Fruit fly (Drosophila melanogaster) whole organism, embryonic: ENCODE data around the gene mib2.

Experiments used
- ATbp ChIP-seq: fragments of 200-800 bp; sonication (Bioruptor generic); optimal IDR thresholded peaks from 2 replicates; lab custom pipeline; 2017; ENCODE audit warnings: missing biosample characterization, mild to moderate bottlenecking, missing genetic modification characterization, missing genetic modification reagents
- BEAF-32 ChIP-seq: fragments of 200-800 bp; sonication (Bioruptor generic); optimal IDR thresholded peaks from 3 replicates; lab custom pipeline; 2017; ENCODE audit warnings: missing biosample characterization, missing genetic modification characterization, mild to moderate bottlenecking, moderate library complexity, missing genetic modification reagents
- CG10543 ChIP-seq: fragments of 200-800 bp; sonication (Bioruptor generic); optimal IDR thresholded peaks from 3 replicates; lab custom pipeline; 2017; ENCODE audit warnings: missing biosample characterization, mild to moderate bottlenecking, missing genetic modification characterization, moderate library complexity
- CG11093 ChIP-seq: fragments of 200-800 bp; sonication (Bioruptor generic); IDR thresholded peaks from 3 replicates; pipeline ENCODE4 v1.3.6; 2022; ENCODE audit warnings: missing biosample characterization, missing genetic modification characterization
- CG11560 ChIP-seq: fragments of 200-800 bp; sonication (Bioruptor generic); IDR thresholded peaks from 3 replicates; pipeline ENCODE4 v1.3.6; 2022; ENCODE audit warnings: missing biosample characterization, missing genetic modification characterization
- CG12659 ChIP-seq: fragments of 200-800 bp; sonication (Bioruptor generic); optimal IDR thresholded peaks from 3 replicates; lab custom pipeline; 2017; ENCODE audit warnings: mild to moderate bottlenecking, missing biosample characterization, missing genetic modification reagents, missing genetic modification characterization
- CG12744 ChIP-seq: fragments of 200-800 bp; sonication (Bioruptor generic); optimal IDR thresholded peaks from 2 replicates; lab custom pipeline; 2016; ENCODE audit warnings: missing biosample characterization, missing genetic modification characterization
- CG13287 ChIP-seq: fragments of 200-800 bp; sonication (Bioruptor generic); IDR thresholded peaks from 2 replicates; pipeline ENCODE4 v1.3.6; 2022; ENCODE audit warnings: missing biosample characterization, missing genetic modification characterization; ENCODE audit not compliant: partially characterized antibody
- CG14014 ChIP-seq: fragments of 200-800 bp; sonication (Bioruptor generic); IDR thresholded peaks from 2 replicates; pipeline ENCODE4 v1.3.6; 2022; ENCODE audit warnings: missing biosample characterization, missing genetic modification characterization
- CG15696 ChIP-seq: fragments of 200-800 bp; sonication (Bioruptor generic); optimal IDR thresholded peaks from 2 replicates; lab custom pipeline; 2019; ENCODE audit warnings: missing biosample characterization, mild to moderate bottlenecking, missing genetic modification characterization, moderate library complexity
- CG1647 ChIP-seq: fragments of 200-800 bp; sonication (Bioruptor generic); optimal IDR thresholded peaks from 3 replicates; lab custom pipeline; 2016; ENCODE audit warnings: missing biosample characterization, missing genetic modification characterization
- CG3065 ChIP-seq: fragments of 200-800 bp; sonication (Bioruptor generic); optimal IDR thresholded peaks from 2 replicates; lab custom pipeline; 2016; ENCODE audit warnings: missing biosample characterization, missing genetic modification characterization
- CG31365 ChIP-seq: fragments of 200-800 bp; sonication (Bioruptor generic); optimal IDR thresholded peaks from 2 replicates; lab custom pipeline; 2018; ENCODE audit warnings: missing biosample characterization, mild to moderate bottlenecking, missing genetic modification characterization
- CG3281 ChIP-seq: fragments of 200-800 bp; sonication (Bioruptor generic); optimal IDR thresholded peaks from 3 replicates; lab custom pipeline; 2017; ENCODE audit warnings: missing biosample characterization, mild to moderate bottlenecking, missing genetic modification characterization
- CG5180 ChIP-seq: fragments of 200-800 bp; sonication (Bioruptor generic); optimal IDR thresholded peaks from 3 replicates; lab custom pipeline; 2017; ENCODE audit warnings: missing biosample characterization, missing genetic modification characterization, mild to moderate bottlenecking, moderate library complexity, missing genetic modification reagents
- CG6272 ChIP-seq: fragments of 200-800 bp; sonication (Bioruptor generic); IDR thresholded peaks from 2 replicates; pipeline ENCODE4 v1.3.6; 2022; ENCODE audit warnings: missing biosample characterization, missing genetic modification characterization
- CG6689 ChIP-seq: fragments of 200-800 bp; sonication (Bioruptor generic); IDR thresholded peaks from 2 replicates; pipeline ENCODE4 v1.3.6; 2022; ENCODE audit warnings: missing biosample characterization, missing genetic modification characterization
- CG6765 ChIP-seq: fragments of 200-800 bp; sonication (Bioruptor generic); optimal IDR thresholded peaks from 3 replicates; lab custom pipeline; 2017; ENCODE audit warnings: missing biosample characterization, mild to moderate bottlenecking, missing genetic modification characterization
- CG7839 ChIP-seq: fragments of 200-800 bp; sonication (Bioruptor generic); optimal IDR thresholded peaks from 3 replicates; lab custom pipeline; 2018; ENCODE audit warnings: missing biosample characterization, mild to moderate bottlenecking, missing genetic modification characterization, moderate library complexity
- CG9876 ChIP-seq: fragments of 200-800 bp; sonication (Bioruptor generic); optimal IDR thresholded peaks from 2 replicates; lab custom pipeline; 2016; ENCODE audit warnings: missing biosample characterization, missing genetic modification characterization
- CkIIα-i1 ChIP-seq: fragments of 200-800 bp; sonication (Bioruptor generic); IDR thresholded peaks from 2 replicates; pipeline ENCODE4 v1.3.6; 2022; ENCODE audit warnings: missing biosample characterization, missing genetic modification characterization
- D19B ChIP-seq: fragments of 200-800 bp; sonication (Bioruptor generic); optimal IDR thresholded peaks from 2 replicates; lab custom pipeline; 2017; ENCODE audit warnings: missing biosample characterization, mild to moderate bottlenecking, missing genetic modification characterization
- Ets97D ChIP-seq: fragments of 200-800 bp; sonication (Bioruptor generic); optimal IDR thresholded peaks from 3 replicates; lab custom pipeline; 2016; ENCODE audit warnings: missing biosample characterization, missing genetic modification characterization
- HHEX ChIP-seq: fragments of 200-800 bp; sonication (Bioruptor generic); optimal IDR thresholded peaks from 3 replicates; lab custom pipeline; 2017; ENCODE audit warnings: missing biosample characterization, mild to moderate bottlenecking, missing genetic modification characterization, missing genetic modification reagents
- HLH4C ChIP-seq: fragments of 200-800 bp; sonication (Bioruptor generic); IDR thresholded peaks from 3 replicates; pipeline ENCODE4 v1.3.6; 2022; ENCODE audit warnings: missing biosample characterization, missing genetic modification characterization; ENCODE audit not compliant: partially characterized antibody
- Hmr ChIP-seq: fragments of 200-800 bp; sonication (Bioruptor generic); optimal IDR thresholded peaks from 3 replicates; lab custom pipeline; 2017; ENCODE audit warnings: mild to moderate bottlenecking, missing biosample characterization, missing genetic modification reagents, missing genetic modification characterization
- Meics ChIP-seq: fragments of 200-800 bp; sonication (Bioruptor generic); optimal IDR thresholded peaks from 2 replicates; lab custom pipeline; 2017; ENCODE audit warnings: missing biosample characterization, mild to moderate bottlenecking, missing genetic modification characterization
- Neu2 ChIP-seq: fragments of 200-800 bp; sonication (Bioruptor generic); optimal IDR thresholded peaks from 3 replicates; lab custom pipeline; 2016; ENCODE audit warnings: missing biosample characterization, missing genetic modification characterization, borderline replicate concordance
- NfI ChIP-seq: fragments of 200-800 bp; sonication (Bioruptor generic); optimal IDR thresholded peaks from 3 replicates; lab custom pipeline; 2018; ENCODE audit warnings: missing biosample characterization, mild to moderate bottlenecking, missing genetic modification characterization, moderate library complexity
- Poxn ChIP-seq: fragments of 200-800 bp; sonication (Bioruptor generic); IDR thresholded peaks from 2 replicates; pipeline ENCODE4 v1.3.6; 2022; ENCODE audit warnings: missing biosample characterization, missing genetic modification characterization
- Spps ChIP-seq: fragments of 200-800 bp; sonication (Bioruptor generic); optimal IDR thresholded peaks from 2 replicates; lab custom pipeline; 2018; ENCODE audit warnings: missing biosample characterization, mild to moderate bottlenecking, missing genetic modification characterization
- Stat92E ChIP-seq, 3 experiments: fragments of >200 bp in 2 of 3; fragments of 200-800 bp in 1 of 3; sonication (Bioruptor generic) in 1 of 3; optimal IDR thresholded peaks; 2 replicates each; lab custom pipeline; 2017 to 2019; ENCODE audit warnings: missing biosample characterization in 3 of 3, missing genetic modification characterization in 3 of 3, mild to moderate bottlenecking in 1 of 3, moderate library complexity in 1 of 3
- ash1 ChIP-seq: fragments of 200-800 bp; sonication (Bioruptor generic); optimal IDR thresholded peaks from 2 replicates; lab custom pipeline; 2018; ENCODE audit warnings: missing biosample characterization, mild to moderate bottlenecking, missing genetic modification characterization
- bab2 ChIP-seq: fragments of 200-800 bp; sonication (Bioruptor generic); optimal IDR thresholded peaks from 2 replicates; lab custom pipeline; 2016; ENCODE audit warnings: missing biosample characterization, missing genetic modification characterization
- btn ChIP-seq: fragments of 200-800 bp; sonication (Bioruptor generic); optimal IDR thresholded peaks from 2 replicates; lab custom pipeline; 2016; ENCODE audit warnings: missing biosample characterization, missing genetic modification characterization
- disco-r ChIP-seq: fragments of 200-800 bp; sonication (Bioruptor generic); optimal IDR thresholded peaks from 2 replicates; lab custom pipeline; 2016; ENCODE audit warnings: missing biosample characterization, missing genetic modification characterization
- dmrt11E ChIP-seq: fragments of 200-800 bp; sonication (Bioruptor generic); optimal IDR thresholded peaks from 3 replicates; lab custom pipeline; 2018; ENCODE audit warnings: missing biosample characterization, mild to moderate bottlenecking, missing genetic modification characterization, moderate library complexity
- dysf ChIP-seq: fragments of 200-800 bp; sonication (Bioruptor generic); IDR thresholded peaks from 3 replicates; pipeline ENCODE4 v1.3.6; 2022; ENCODE audit warnings: missing biosample characterization, missing genetic modification characterization
- en ChIP-seq: fragments of 200-800 bp; sonication (Bioruptor generic); optimal IDR thresholded peaks from 2 replicates; lab custom pipeline; 2016; ENCODE audit warnings: missing biosample characterization, missing genetic modification characterization
- gce ChIP-seq: fragments of 200-800 bp; sonication (Bioruptor generic); IDR thresholded peaks from 3 replicates; pipeline ENCODE4 v1.3.6; 2022; ENCODE audit warnings: missing biosample characterization, missing genetic modification characterization
- gcm ChIP-seq: fragments of 200-800 bp; sonication (Bioruptor generic); optimal IDR thresholded peaks from 2 replicates; lab custom pipeline; 2019; ENCODE audit warnings: missing biosample characterization, mild to moderate bottlenecking, missing genetic modification characterization, moderate library complexity
- her ChIP-seq: fragments of 200-800 bp; sonication (Bioruptor generic); optimal IDR thresholded peaks from 2 replicates; lab custom pipeline; 2016; ENCODE audit warnings: missing biosample characterization, missing genetic modification characterization
- klu ChIP-seq: fragments of 200-800 bp; sonication (Bioruptor generic); IDR thresholded peaks from 2 replicates; pipeline ENCODE4 v1.3.6; 2022; ENCODE audit warnings: missing biosample characterization, missing genetic modification characterization
- nerfin-1 ChIP-seq: fragments of 200-800 bp; sonication (Bioruptor generic); optimal IDR thresholded peaks from 3 replicates; lab custom pipeline; 2019; ENCODE audit warnings: missing biosample characterization, mild to moderate bottlenecking, missing genetic modification characterization, moderate library complexity
- onecut ChIP-seq: fragments of 200-800 bp; sonication (Bioruptor generic); IDR thresholded peaks from 2 replicates; pipeline ENCODE4 v1.3.6; 2022; ENCODE audit warnings: missing biosample characterization, missing genetic modification characterization
- otp ChIP-seq: fragments of 200-800 bp; sonication (Bioruptor generic); IDR thresholded peaks from 3 replicates; pipeline ENCODE4, ENCODE4 v1.3.6; 2022; ENCODE audit warnings: missing biosample characterization, missing genetic modification characterization
- pho ChIP-seq: fragments of 200-800 bp; sonication (Bioruptor generic); optimal IDR thresholded peaks from 2 replicates; lab custom pipeline; 2016; ENCODE audit warnings: missing biosample characterization, missing genetic modification characterization
- pnt ChIP-seq: fragments of 200-800 bp; sonication (Bioruptor generic); optimal IDR thresholded peaks from 3 replicates; lab custom pipeline; 2016; ENCODE audit warnings: missing biosample characterization, missing genetic modification characterization
- pum ChIP-seq: fragments of 200-800 bp; sonication (Bioruptor generic); optimal IDR thresholded peaks from 2 replicates; lab custom pipeline; 2016; ENCODE audit warnings: missing biosample characterization, missing genetic modification characterization
- repo ChIP-seq: fragments of 200-800 bp; sonication (Bioruptor generic); optimal IDR thresholded peaks from 2 replicates; lab custom pipeline; 2016; ENCODE audit warnings: missing biosample characterization, missing genetic modification characterization
- rib ChIP-seq: fragments of 200-800 bp; sonication (Bioruptor generic); IDR thresholded peaks from 2 replicates; pipeline ENCODE4 v1.3.6; 2022; ENCODE audit warnings: missing biosample characterization, missing genetic modification characterization
- sisA ChIP-seq: fragments of 200-800 bp; sonication (Bioruptor generic); IDR thresholded peaks from 2 replicates; pipeline ENCODE4 v1.3.6; 2022; ENCODE audit warnings: missing biosample characterization, missing genetic modification characterization

mib2 gene

DNA sequence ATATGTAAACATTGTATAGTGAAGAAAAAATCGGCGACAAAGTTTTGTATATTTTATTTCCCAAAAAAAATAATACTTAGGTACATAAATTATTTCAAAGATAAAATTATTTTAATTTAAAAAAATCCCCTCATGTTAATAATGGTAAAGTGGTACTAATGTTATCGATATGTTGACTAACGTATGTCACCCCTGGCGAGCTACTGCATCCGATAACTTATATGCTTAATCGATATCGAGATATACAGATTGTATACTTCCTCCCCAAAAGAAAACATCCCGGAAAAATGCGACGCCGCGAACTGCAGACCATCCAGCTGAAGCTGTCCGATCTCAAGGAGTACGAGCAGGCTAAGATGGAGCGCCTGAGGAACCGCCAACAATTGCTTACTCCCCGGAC, 30.5 kb downstream of the mib2 start, which contains the start of gene CG17343 (continued):
- TF ChIP-seq CG7839 (tag; lab: Kevin White, UChicago) (no peak), Meics (GFP tag; lab: Kevin White, UChicago) (no peak), onecut (GFP tag; lab: Robert Waterston, UW) (peak; percentile 21; the same call in 1 of the 2 replicates), NfI (GFP tag; lab: Kevin White, UChicago) (no peak), CG14014 (GFP tag; lab: Robert Waterston, UW) (no peak), nerfin-1 (tag; lab: Kevin White, UChicago) (no peak), pho (GFP tag; lab: Kevin White, UChicago) (no peak), CG11093 (no peak), gcm (GFP tag; lab: Kevin White, UChicago) (no peak), Stat92E (GFP tag; optimal IDR thresholded peaks at IDR 0.05; lab: Kevin White, UChicago) (no peak), Spps (tag; lab: Kevin White, UChicago) (no peak), dmrt11E (tag; lab: Kevin White, UChicago) (no peak), Ets97D (GFP tag; lab: Kevin White, UChicago) (peak; percentile 25), en (no peak), CG5180 (GFP tag; lab: Kevin White, UChicago) (no peak), CkIIα-i1 (GFP tag; lab: Robert Waterston, UW) (no peak), CG1647 (GFP tag; lab: Kevin White, UChicago) (no peak), CG9876 (no peak), CG15696 (tag; lab: Kevin White, UChicago) (no peak), CG12659 (peak; percentile 41), disco-r (GFP tag; lab: Kevin White, UChicago) (no peak), pnt (GFP tag; lab: Kevin White, UChicago) (no peak), CG6272 (GFP tag; lab: Robert Waterston, UW) (no peak), bab2 (no peak), CG11560 (tag; lab: Robert Waterston, UW) (no peak), her (GFP tag; lab: Kevin White, UChicago) (no peak), HLH4C (GFP tag; lab: Robert Waterston, UW) (peak; percentile 99), Poxn (no peak), rib (GFP tag; lab: Robert Waterston, UW) (no peak), D19B (GFP tag; lab: Kevin White, UChicago) (no peak), repo (no peak), HHEX (GFP tag; lab: Kevin White, UChicago) (no peak), dysf (GFP tag; lab: Robert Waterston, UW) (no peak), CG13287 (GFP tag; lab: Robert Waterston, UW) (peak; percentile 87), BEAF-32 (peak; percentile 68), Hmr (GFP tag; lab: Kevin White, UChicago) (no peak), CG6689 (GFP tag; lab: Robert Waterston, UW) (no peak), CG10543 (GFP tag; lab: Kevin White, UChicago) (no peak), CG3281 (no peak), CG3065 (GFP tag; lab: Kevin White, UChicago) (no peak), sisA (GFP tag; lab: Robert Waterston, UW) (no peak), ash1 (GFP tag; lab: Kevin White, UChicago) (no peak), otp (GFP tag; lab: Robert Waterston, UW) (no peak), pum (GFP tag; lab: Kevin White, UChicago) (no peak), ATbp (GFP tag; lab: Kevin White, UChicago) (no peak), btn (GFP tag; lab: Kevin White, UChicago) (no peak), Neu2 (GFP tag; lab: Kevin White, UChicago) (no peak), CG31365 (no peak), CG12744 (GFP tag; lab: Kevin White, UChicago) (no peak), CG6765 (GFP tag; lab: Kevin White, UChicago) (no peak), gce (GFP tag; lab: Robert Waterston, UW) (no peak), klu (GFP tag; lab: Robert Waterston, UW) (no peak)
